Fruit fly (Drosophila melanogaster): ENCODE data around the gene CG18223.

CG18223 gene

DNA sequence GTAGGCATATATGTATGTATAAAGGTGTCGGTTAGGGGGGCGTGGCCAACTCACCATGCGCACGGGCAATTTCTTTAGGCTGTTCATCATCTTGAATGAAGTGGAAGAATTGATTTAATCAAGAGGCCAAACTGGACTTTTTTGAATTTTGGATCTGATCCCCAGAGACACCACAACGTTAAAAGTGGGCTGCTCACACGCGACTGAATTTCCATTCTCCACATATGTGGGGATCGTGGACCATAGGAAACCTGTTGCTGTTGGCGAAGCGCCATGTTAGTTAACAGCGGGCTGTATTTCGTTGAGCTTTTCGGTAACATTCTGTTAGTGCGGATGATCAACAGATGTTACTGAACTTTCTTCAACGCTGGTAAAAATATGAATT is 22.0 kb downstream of the CG18223 start, which contains the start of gene CG3902 (continued):
- TF ChIP-seq unc-4 (GFP tag; IDR thresholded peaks at IDR 0.05; ENCODE audit: partially characterized antibody) (no peak), D19B (GFP tag; optimal IDR thresholded peaks at IDR 0.05) (no peak), Hr78 (GFP tag; optimal IDR thresholded peaks at IDR 0.05) (no peak), Ravus (GFP tag; IDR thresholded peaks at IDR 0.05) (no peak), stc (GFP tag; IDR thresholded peaks at IDR 0.05) (peak; percentile 13; the same call in 1 of the 2 replicates), CG18476 (GFP tag; optimal IDR thresholded peaks at IDR 0.05) (no peak), Sox102F (GFP tag; optimal IDR thresholded peaks at IDR 0.05) (no peak), CG13624 (GFP tag; optimal IDR thresholded peaks at IDR 0.05) (peak; percentile 9), dan (GFP tag; IDR thresholded peaks at IDR 0.05) (no peak), CG2129 (GFP tag; IDR thresholded peaks at IDR 0.05; ENCODE audit: partially characterized antibody) (no peak), bbx (GFP tag; IDR thresholded peaks at IDR 0.05; ENCODE audit: partially characterized antibody) (peak; percentile 59; the same call in 1 of the 2 replicates), CkIIα-i1 (GFP tag; IDR thresholded peaks at IDR 0.05) (no peak), CoRest (tag; optimal IDR thresholded peaks at IDR 0.05) (no peak), CG4854 (GFP tag; optimal IDR thresholded peaks at IDR 0.05) (no peak), Aef1 (GFP tag; IDR thresholded peaks at IDR 0.05) (no peak), CG12299 (tag; optimal IDR thresholded peaks at IDR 0.05) (no peak), ewg (GFP tag; optimal IDR thresholded peaks at IDR 0.05) (no peak), CG17385 (GFP tag; optimal IDR thresholded peaks at IDR 0.05) (peak; percentile 28), Rfx (GFP tag; IDR thresholded peaks at IDR 0.05) (peak; percentile 44; the same call in 1 of the 2 replicates), CG7786 (GFP tag; optimal IDR thresholded peaks at IDR 0.05) (no peak), h (optimal IDR thresholded peaks at IDR 0.05) (no peak), CG13894 (tag; optimal IDR thresholded peaks at IDR 0.05) (peak; percentile 10), CG12219 (GFP tag; optimal IDR thresholded peaks at IDR 0.05) (peak; percentile 1), CG8089 (GFP tag; optimal IDR thresholded peaks at IDR 0.05) (no peak), CG9727 (GFP tag; optimal IDR thresholded peaks at IDR 0.05) (no peak), tx (GFP tag; optimal IDR thresholded peaks at IDR 0.05) (no peak), CG13424 (tag; optimal IDR thresholded peaks at IDR 0.05) (no peak), CG8765 (GFP tag; IDR thresholded peaks at IDR 0.05) (no peak), repo (GFP tag; optimal IDR thresholded peaks at IDR 0.05) (no peak), TFAM (GFP tag; optimal IDR thresholded peaks at IDR 0.05) (no peak), hkb (optimal IDR thresholded peaks at IDR 0.05) (no peak), hkb (GFP tag; IDR thresholded peaks at IDR 0.05) (no peak), chinmo (GFP tag; IDR thresholded peaks at IDR 0.05; ENCODE audit: partially characterized antibody) (peak; percentile 89; the same call in 2 of the 4 replicates), Dad (GFP tag; optimal IDR thresholded peaks at IDR 0.05) (peak; percentile 12), sens (GFP tag) (peak; percentile 74), Hr39 (optimal IDR thresholded peaks at IDR 0.05) (no peak), pfk (GFP tag; optimal IDR thresholded peaks at IDR 0.05) (no peak), yki (optimal IDR thresholded peaks at IDR 0.05) (no peak), Hr51 (GFP tag; optimal IDR thresholded peaks at IDR 0.05) (peak in 1 of 2 experiments; percentile 2), caup (GFP tag; optimal IDR thresholded peaks at IDR 0.05; ENCODE audit: severe bottlenecking) (peak; percentile 68), CG3726 (GFP tag; IDR thresholded peaks at IDR 0.05) (no peak), gfzf (GFP tag; optimal IDR thresholded peaks at IDR 0.05) (no peak), bsh (GFP tag; optimal IDR thresholded peaks at IDR 0.05) (peak in 1 of 2 experiments; percentile 32), HmgD (GFP tag; optimal IDR thresholded peaks at IDR 0.05) (no peak), HmgZ (tag; optimal IDR thresholded peaks at IDR 0.05) (peak; percentile 63), CG32532 (GFP tag; IDR thresholded peaks at IDR 0.05) (peak; percentile 48; the same call in 1 of the 2 replicates), Nf-YC (tag; optimal IDR thresholded peaks at IDR 0.05) (no peak), rib (GFP tag; IDR thresholded peaks at IDR 0.05) (peak; percentile 61; the same call in 1 of the 2 replicates), CG1233 (GFP tag; optimal IDR thresholded peaks at IDR 0.05) (peak; percentile 5), dati (GFP tag; IDR thresholded peaks at IDR 0.05) (no peak), sqz (GFP tag; optimal IDR thresholded peaks at IDR 0.05) (no peak), Xrp1 (GFP tag; IDR thresholded peaks at IDR 0.05) (no peak; the same call in 1 of the 2 replicates)
